Worm (Caenorhabditis elegans) whole organism, L3 larva: Measurements from ENCODE around the gene srx-43.

ENCODE experiments used
- ZK546.5 ChIP-seq: sonication (generic microtip); optimal IDR thresholded peaks from 2 replicates; lab custom pipeline; 2017; ENCODE audit warnings: missing biosample characterization, missing genetic modification characterization
- ama-1 ChIP-seq: fragments of 150-350 bp; optimal IDR thresholded peaks from 2 replicates; lab custom pipeline; 2018
- ceh-82 ChIP-seq: fragments of 150-350 bp; optimal IDR thresholded peaks from 2 replicates; lab custom pipeline; 2014; ENCODE audit warnings: missing biosample characterization, missing genetic modification characterization
- egl-27 ChIP-seq: sonication (generic microtip); optimal IDR thresholded peaks from 4 replicates; lab custom pipeline; 2017; ENCODE audit warnings: missing biosample characterization, missing genetic modification reagents, missing genetic modification characterization
- elt-1 ChIP-seq: fragments of 150-350 bp; optimal IDR thresholded peaks from 2 replicates; lab custom pipeline; 2014; ENCODE audit warnings: missing biosample characterization, missing genetic modification characterization
- elt-3 ChIP-seq, 3 experiments: fragments of 150-350 bp in 1 of 3; sonication (generic microtip) in 2 of 3; optimal IDR thresholded peaks; 2 replicates in 2 of 3; 4 replicates in 1 of 3; lab custom pipeline; 2014 to 2017; ENCODE audit warnings: missing biosample characterization in 3 of 3, missing genetic modification characterization in 3 of 3
- jun-1 ChIP-seq: fragments of 150-350 bp; optimal IDR thresholded peaks from 2 replicates; lab custom pipeline; 2014; ENCODE audit warnings: missing biosample characterization, missing genetic modification reagents, missing genetic modification characterization
- nhr-12 ChIP-seq: fragments of 150-350 bp; optimal IDR thresholded peaks from 2 replicates; lab custom pipeline; 2014; ENCODE audit warnings: missing biosample characterization, missing genetic modification characterization
- ztf-11 ChIP-seq: fragments of 150-350 bp; optimal IDR thresholded peaks from 2 replicates; lab custom pipeline; 2014; ENCODE audit warnings: missing biosample characterization, missing genetic modification characterization
- ztf-4 ChIP-seq: fragments of 150-350 bp; optimal IDR thresholded peaks from 2 replicates; lab custom pipeline; 2014; ENCODE audit warnings: missing biosample characterization, missing genetic modification characterization

DNA sequence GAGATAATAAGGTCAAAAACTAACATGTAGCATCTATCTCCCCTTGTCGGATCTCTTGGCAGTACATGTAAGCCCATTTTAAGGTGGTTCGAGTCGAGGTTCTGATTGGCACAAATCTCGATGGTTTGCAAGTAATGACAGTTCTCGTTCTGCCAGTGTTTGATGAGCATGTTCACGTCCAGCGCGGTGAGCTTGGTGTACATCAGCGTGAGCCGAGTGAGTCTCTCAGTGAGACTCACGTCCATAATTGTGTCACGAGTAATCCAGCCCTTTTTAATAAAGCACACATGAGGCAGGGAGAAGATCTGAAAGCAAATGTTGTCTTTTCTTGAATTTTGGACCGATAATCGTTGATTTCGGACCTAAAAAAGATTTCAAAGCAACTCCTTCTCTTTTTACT, 15.0 kb downstream of the srx-43 start, which contains the start of gene T10C6.16:
- no peak for TF ChIP-seq ztf-4 (tag; lab: Kevin White, UChicago)
- TF ChIP-seq nhr-12: no peak
- TF ChIP-seq ztf-11: no peak
- TF ChIP-seq ceh-82 (tag; lab: Kevin White, UChicago): no peak
- TF ChIP-seq jun-1 (tag; lab: Kevin White, UChicago): no peak
- no peak for TF ChIP-seq egl-27
- TF ChIP-seq elt-1 (tag; lab: Kevin White, UChicago): no peak
- no peak for TF ChIP-seq ZK546.5 (tag; lab: Kevin White, UChicago)
- no peak for TF ChIP-seq elt-3 (tag; optimal IDR thresholded peaks at IDR 0.05; lab: Kevin White, UChicago)
- TF ChIP-seq ama-1 (lab: Kevin White, UChicago): no peak
